Worm (Caenorhabditis elegans) whole organism, midembryonic: ENCODE results near the gene damt-1.

Experiments
- T22C8.4 ChIP-seq: fragments of 200-800 bp; sonication (Bioruptor generic); IDR thresholded peaks from 2 replicates; pipeline ENCODE4 v1.3.6; 2022; ENCODE audit warnings: missing genetic modification characterization, missing compliant biosample characterization
- cog-1 ChIP-seq: sonication (generic microtip); optimal IDR thresholded peaks from 2 replicates; lab custom pipeline; 2016; ENCODE audit warnings: missing genetic modification characterization, missing compliant biosample characterization
- flt-1 ChIP-seq: fragments of 200-800 bp; sonication (Bioruptor generic); IDR thresholded peaks from 2 replicates; pipeline ENCODE4 v1.3.6; 2022; ENCODE audit warnings: missing genetic modification characterization, missing compliant biosample characterization
- klf-2 ChIP-seq: fragments of 200-800 bp; sonication (Bioruptor generic); conservative IDR thresholded peaks from 2 replicates; pipeline ENCODE4 v1.3.6; 2022; ENCODE audit warnings: missing genetic modification reagents, missing genetic modification characterization, missing compliant biosample characterization
- med-1 ChIP-seq: sonication (generic microtip); optimal IDR thresholded peaks from 2 replicates; lab custom pipeline; 2017; ENCODE audit warnings: missing genetic modification characterization, mild to moderate bottlenecking, missing compliant biosample characterization, antibody characterized with exemption, missing genetic modification reagents; ENCODE audit not compliant: insufficient read depth
- ref-1 ChIP-seq: fragments of 200-800 bp; sonication (Bioruptor generic); conservative IDR thresholded peaks from 2 replicates; pipeline ENCODE4 v1.3.6; 2022; ENCODE audit warnings: missing genetic modification reagents, missing genetic modification characterization, missing compliant biosample characterization
- ztf-23 ChIP-seq: fragments of 200-800 bp; sonication (Bioruptor generic); IDR thresholded peaks from 2 replicates; pipeline ENCODE4 v1.3.6; 2022; ENCODE audit warnings: missing genetic modification reagents, missing genetic modification characterization, missing compliant biosample characterization
- ztf-29 ChIP-seq: fragments of 200-800 bp; sonication (Bioruptor generic); IDR thresholded peaks from 2 replicates; pipeline ENCODE4 v1.3.6; 2022; ENCODE audit warnings: missing genetic modification reagents, missing genetic modification characterization, missing compliant biosample characterization

DNA sequence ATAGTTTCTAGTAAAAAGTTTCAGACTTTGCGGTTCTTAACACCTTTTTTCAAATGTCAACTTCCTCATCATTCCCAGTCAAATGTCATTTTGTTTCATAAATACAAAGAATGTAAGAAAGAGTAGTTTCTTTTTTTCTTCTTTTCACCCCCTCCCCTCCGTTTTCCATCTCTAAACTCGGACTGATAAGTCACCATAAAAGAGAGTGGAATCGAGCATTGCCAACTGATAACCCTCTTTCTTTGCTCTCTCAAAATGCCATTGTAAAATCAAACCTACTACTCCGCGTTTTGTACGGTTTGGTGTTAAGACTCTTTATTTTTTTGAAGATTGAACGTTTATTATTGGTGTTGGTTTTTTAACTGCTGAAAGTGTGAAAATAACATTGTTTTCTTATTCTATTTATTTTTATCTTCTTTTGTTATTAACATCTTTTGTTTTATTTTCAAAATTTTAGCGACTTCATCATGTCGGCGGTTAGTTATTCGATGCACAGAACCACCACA is 29.8 kb downstream of the damt-1 start, which contains the start of gene ifb-2:
- TF ChIP-seq flt-1 (GFP tag; lab: Robert Waterston, UW) (no peak), cog-1 (tag; lab: Kevin White, UChicago) (no peak), med-1 (GFP tag; lab: Kevin White, UChicago) (no peak), ztf-29 (no peak), ztf-23 (GFP tag; lab: Robert Waterston, UW) (no peak), klf-2 (GFP tag; lab: Robert Waterston, UW) (no peak), T22C8.4 (GFP tag; lab: Robert Waterston, UW) (no peak), ref-1 (no peak)
